Fruit fly (Drosophila melanogaster) whole organism, prepupa: ENCODE data around the gene CG11342.

Experiments
- CG10631 ChIP-seq: fragments of 200-800 bp; sonication (Bioruptor generic); optimal IDR thresholded peaks from 2 replicates; lab custom pipeline; 2016; ENCODE audit warnings: missing biosample characterization, missing genetic modification characterization
- CG10669 ChIP-seq: fragments of 200-800 bp; sonication (Bioruptor generic); optimal IDR thresholded peaks from 3 replicates; lab custom pipeline; 2018; ENCODE audit warnings: missing biosample characterization, mild to moderate bottlenecking, missing genetic modification characterization, moderate library complexity
- CG11902 ChIP-seq: fragments of 200-800 bp; sonication (Bioruptor generic); optimal IDR thresholded peaks from 3 replicates; lab custom pipeline; 2016; ENCODE audit warnings: missing biosample characterization, missing genetic modification characterization
- CG1621 ChIP-seq: fragments of 200-800 bp; sonication (Bioruptor generic); optimal IDR thresholded peaks from 3 replicates; lab custom pipeline; 2018; ENCODE audit warnings: missing biosample characterization, mild to moderate bottlenecking, missing genetic modification characterization
- CG3032 ChIP-seq: fragments of 200-800 bp; optimal IDR thresholded peaks from 2 replicates; lab custom pipeline; 2019; ENCODE audit warnings: missing biosample characterization, mild to moderate bottlenecking, missing genetic modification characterization, moderate library complexity
- CG34406 ChIP-seq: fragments of 200-800 bp; sonication (Bioruptor generic); optimal IDR thresholded peaks from 3 replicates; lab custom pipeline; 2016; ENCODE audit warnings: missing biosample characterization, missing genetic modification characterization
- CG3919 ChIP-seq: fragments of 200-800 bp; sonication (Bioruptor generic); optimal IDR thresholded peaks from 3 replicates; lab custom pipeline; 2016; ENCODE audit warnings: missing biosample characterization, missing genetic modification characterization
- CG4318 ChIP-seq: fragments of 200-800 bp; sonication (Bioruptor generic); optimal IDR thresholded peaks from 3 replicates; lab custom pipeline; 2017; ENCODE audit warnings: missing biosample characterization, mild to moderate bottlenecking, missing genetic modification characterization
- CG6163 ChIP-seq: fragments of 200-800 bp; sonication (Bioruptor generic); IDR thresholded peaks from 3 replicates; pipeline ENCODE4 v1.3.6; 2022; ENCODE audit warnings: missing biosample characterization, missing genetic modification characterization
- CG6276 ChIP-seq: fragments of 200-800 bp; sonication (Bioruptor generic); optimal IDR thresholded peaks from 2 replicates; lab custom pipeline; 2017; ENCODE audit warnings: missing biosample characterization, mild to moderate bottlenecking, missing genetic modification characterization
- CG6808 ChIP-seq: fragments of 200-800 bp; sonication (Bioruptor generic); optimal IDR thresholded peaks from 3 replicates; lab custom pipeline; 2017; ENCODE audit warnings: missing biosample characterization, missing genetic modification characterization, mild to moderate bottlenecking, moderate library complexity, missing genetic modification reagents
- CG8119 ChIP-seq: fragments of 200-800 bp; sonication (Bioruptor generic); IDR thresholded peaks from 3 replicates; pipeline ENCODE4 v1.3.6; 2022; ENCODE audit warnings: missing biosample characterization, missing genetic modification characterization
- CG8632 ChIP-seq: fragments of 200-800 bp; sonication (Bioruptor generic); optimal IDR thresholded peaks from 3 replicates; lab custom pipeline; 2016; ENCODE audit warnings: missing biosample characterization, missing genetic modification characterization
- CG9139 ChIP-seq: fragments of 200-800 bp; sonication (Bioruptor generic); optimal IDR thresholded peaks from 3 replicates; lab custom pipeline; 2017; ENCODE audit warnings: missing biosample characterization, mild to moderate bottlenecking, missing genetic modification characterization
- Eip93F ChIP-seq: fragments of 200-800 bp; sonication (Bioruptor generic); optimal IDR thresholded peaks from 2 replicates; lab custom pipeline; 2016; ENCODE audit warnings: missing biosample characterization, mild to moderate bottlenecking, missing genetic modification characterization
- Gug ChIP-seq: fragments of 200-800 bp; sonication (Bioruptor generic); IDR thresholded peaks from 2 replicates; pipeline ENCODE4 v1.3.6; 2022; ENCODE audit warnings: missing biosample characterization, missing genetic modification characterization
- Hr38 ChIP-seq: sonication (Bioruptor generic); optimal IDR thresholded peaks from 2 replicates; lab custom pipeline; 2016; ENCODE audit warnings: missing biosample characterization, missing genetic modification characterization
- Hr4 ChIP-seq: fragments of 200-800 bp; sonication (Bioruptor generic); optimal IDR thresholded peaks from 3 replicates; lab custom pipeline; 2016; ENCODE audit warnings: missing biosample characterization, missing genetic modification characterization
- Lpt ChIP-seq: fragments of 200-800 bp; sonication (Bioruptor generic); optimal IDR thresholded peaks from 3 replicates; lab custom pipeline; 2016; ENCODE audit warnings: missing biosample characterization, missing genetic modification characterization
- OdsH ChIP-seq: fragments of 200-800 bp; sonication (Bioruptor generic); optimal IDR thresholded peaks from 3 replicates; lab custom pipeline; 2016; ENCODE audit warnings: missing biosample characterization, missing genetic modification characterization
- Smox ChIP-seq: fragments of 200-800 bp; sonication (Bioruptor generic); optimal IDR thresholded peaks from 3 replicates; lab custom pipeline; 2016; ENCODE audit warnings: missing biosample characterization, missing genetic modification characterization
- Sox102F ChIP-seq: fragments of 200-800 bp; sonication (Bioruptor generic); optimal IDR thresholded peaks from 2 replicates; lab custom pipeline; 2016; ENCODE audit warnings: missing biosample characterization, mild to moderate bottlenecking, missing genetic modification characterization
- Sox14 ChIP-seq: fragments of 200-800 bp; sonication (Bioruptor generic); optimal IDR thresholded peaks from 3 replicates; lab custom pipeline; 2016; ENCODE audit warnings: missing biosample characterization, missing genetic modification characterization
- achi ChIP-seq: fragments of 200-800 bp; sonication (Bioruptor generic); optimal IDR thresholded peaks from 3 replicates; lab custom pipeline; 2016; ENCODE audit warnings: missing biosample characterization, missing genetic modification characterization
- acj6 ChIP-seq: fragments of 200-800 bp; sonication (Bioruptor generic); optimal IDR thresholded peaks from 3 replicates; lab custom pipeline; 2016; ENCODE audit warnings: missing biosample characterization, missing genetic modification characterization
- cyc ChIP-seq: fragments of 200-800 bp; sonication (Bioruptor generic); optimal IDR thresholded peaks from 3 replicates; lab custom pipeline; 2016; ENCODE audit warnings: missing biosample characterization, missing genetic modification characterization
- dsx ChIP-seq: fragments of 200-800 bp; optimal IDR thresholded peaks from 3 replicates; lab custom pipeline; 2019; ENCODE audit warnings: missing biosample characterization, mild to moderate bottlenecking, missing genetic modification characterization, moderate library complexity; ENCODE audit not compliant: poor library complexity, severe bottlenecking
- esn ChIP-seq: fragments of 200-800 bp; sonication (Bioruptor generic); optimal IDR thresholded peaks from 2 replicates; lab custom pipeline; 2016; ENCODE audit warnings: missing biosample characterization, mild to moderate bottlenecking, missing genetic modification characterization, moderate library complexity
- fd85E ChIP-seq: fragments of 200-800 bp; sonication (Bioruptor generic); optimal IDR thresholded peaks from 3 replicates; lab custom pipeline; 2016; ENCODE audit warnings: missing biosample characterization, missing genetic modification characterization
- lz ChIP-seq: fragments of 200-800 bp; sonication (Bioruptor generic); optimal IDR thresholded peaks from 3 replicates; lab custom pipeline; 2016; ENCODE audit warnings: missing biosample characterization, missing genetic modification characterization
- net ChIP-seq: fragments of 200-800 bp; sonication (Bioruptor generic); optimal IDR thresholded peaks from 3 replicates; lab custom pipeline; 2016; ENCODE audit warnings: missing biosample characterization, missing genetic modification characterization
- pdm3 ChIP-seq: fragments of 200-800 bp; sonication (Bioruptor generic); optimal IDR thresholded peaks from 3 replicates; lab custom pipeline; 2016; ENCODE audit warnings: missing biosample characterization, missing genetic modification characterization
- spab ChIP-seq: fragments of 200-800 bp; sonication (Bioruptor generic); optimal IDR thresholded peaks from 2 replicates; lab custom pipeline; 2017; ENCODE audit warnings: missing biosample characterization, mild to moderate bottlenecking, missing genetic modification characterization, missing genetic modification reagents
- ss ChIP-seq, 2 experiments: fragments of 200-800 bp; sonication (Bioruptor generic); optimal IDR thresholded peaks; 2 replicates in 1 of 2; 3 replicates in 1 of 2; lab custom pipeline; 2017 to 2018; ENCODE audit warnings: mild to moderate bottlenecking in 2 of 2, missing biosample characterization in 2 of 2, missing genetic modification characterization in 2 of 2, moderate library complexity in 1 of 2
- svp ChIP-seq: fragments of 200-800 bp; sonication (Bioruptor generic); peaks from one replicate; lab custom pipeline; 2016; ENCODE audit warnings: missing biosample characterization, missing genetic modification characterization
- topi ChIP-seq: fragments of 200-800 bp; sonication (Bioruptor generic); optimal IDR thresholded peaks from 3 replicates; lab custom pipeline; 2016; ENCODE audit warnings: missing biosample characterization, missing genetic modification characterization
- vri ChIP-seq: fragments of 200-800 bp; sonication (Bioruptor generic); optimal IDR thresholded peaks from 3 replicates; lab custom pipeline; 2016; ENCODE audit warnings: missing biosample characterization, mild to moderate bottlenecking, missing genetic modification characterization

The CG11342 gene

DNA sequence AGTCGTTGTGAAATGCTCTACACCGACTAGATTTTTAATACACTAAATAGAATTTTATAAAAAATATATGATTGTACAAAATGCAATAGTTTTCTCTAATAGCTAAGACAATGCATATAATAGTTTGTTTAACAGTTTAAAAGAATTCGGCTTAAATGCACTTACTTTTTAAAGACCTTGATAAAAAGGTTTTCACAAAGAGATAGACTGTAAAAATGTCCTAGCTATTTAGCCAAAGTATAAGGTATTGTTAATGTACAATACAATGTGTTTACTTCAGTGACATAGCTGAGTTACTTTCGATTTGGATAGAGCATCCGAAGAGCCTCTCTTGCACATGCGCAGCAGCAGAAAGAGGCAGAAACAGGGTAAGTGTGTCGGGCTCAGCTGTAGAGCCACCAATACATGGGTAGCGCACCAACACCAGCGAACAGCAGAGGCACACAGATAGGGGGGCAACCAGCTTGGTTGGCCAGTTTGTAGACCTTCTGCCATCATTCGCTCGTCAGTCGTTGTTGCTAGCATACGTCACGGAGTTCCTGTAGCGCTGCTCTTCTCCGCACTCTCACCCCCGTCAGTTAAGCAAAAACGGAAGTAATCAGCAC is 39.5 kb upstream of the CG11342 start, which contains the start of gene TP53INP (continued):
- TF ChIP-seq cyc (GFP tag; lab: Kevin White, UChicago) (peak; percentile 85), Smox (GFP tag; lab: Kevin White, UChicago) (peak; percentile 82), CG10631 (GFP tag; lab: Kevin White, UChicago) (peak; percentile 87), CG9139 (peak; percentile 72), acj6 (peak; percentile 93), achi (peak; percentile 91), net (GFP tag; lab: Kevin White, UChicago) (peak; percentile 91), topi (GFP tag; lab: Kevin White, UChicago) (peak; percentile 90), CG8119 (GFP tag; lab: Robert Waterston, UW) (peak; percentile 91), Hr38 (no peak), svp (GFP tag; lab: Kevin White, UChicago) (peak; percentile 91), CG6276 (GFP tag; lab: Kevin White, UChicago) (peak; percentile 90), Lpt (GFP tag; lab: Kevin White, UChicago) (peak; percentile 86), dsx (GFP tag; lab: Kevin White, UChicago) (peak; percentile 92), esn (GFP tag; lab: Kevin White, UChicago) (peak; percentile 93), CG1621 (tag; lab: Kevin White, UChicago) (peak; percentile 82), Sox102F (GFP tag; lab: Kevin White, UChicago) (peak; percentile 78), Sox14 (peak; percentile 88), spab (GFP tag; lab: Kevin White, UChicago) (peak; percentile 91), CG11902 (GFP tag; lab: Kevin White, UChicago) (peak; percentile 82), vri (GFP tag; lab: Kevin White, UChicago) (peak; percentile 63), lz (peak; percentile 89), CG6163 (GFP tag; lab: Robert Waterston, UW) (peak; percentile 70; the same call in 2 of the 3 replicates), CG4318 (peak; percentile 89), Gug (GFP tag; lab: Robert Waterston, UW) (peak; percentile 52), fd85E (GFP tag; lab: Kevin White, UChicago) (peak; percentile 63), CG6808 (GFP tag; lab: Kevin White, UChicago) (peak; percentile 90), pdm3 (peak; percentile 88)

DNA sequence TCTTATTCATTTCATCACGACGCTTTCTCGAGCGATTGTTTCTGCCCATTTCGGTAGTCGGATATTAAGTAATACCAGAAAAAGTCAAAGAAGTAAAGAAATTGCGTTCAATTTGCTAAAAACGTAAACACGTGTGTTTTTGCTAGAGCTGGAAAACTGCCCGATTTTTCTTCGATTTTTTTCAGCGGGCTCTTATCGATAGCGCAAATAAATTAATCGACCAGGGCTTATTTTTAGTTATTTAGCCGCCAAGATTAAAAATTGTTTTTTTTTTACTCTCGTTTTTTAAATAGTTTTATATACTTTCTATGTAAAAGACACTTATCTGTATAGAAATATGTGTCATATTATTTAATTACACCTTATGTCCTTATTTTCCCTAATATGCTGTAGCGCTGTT is 38.7 kb upstream of the CG11342 start, which contains the start of gene CG15019:
TSS of gene CG15019 (minus strand) at position 138 of the 400 bp plus-strand sequence.
- TF ChIP-seq CG10669 (no peak), CG8632 (no peak), CG4318 (no peak), Hr4 (GFP tag; lab: Kevin White, UChicago) (no peak), spab (GFP tag; lab: Kevin White, UChicago) (no peak), CG3032 (tag; lab: Kevin White, UChicago) (no peak), CG1621 (tag; lab: Kevin White, UChicago) (no peak), CG8119 (GFP tag; lab: Robert Waterston, UW) (no peak), CG6163 (GFP tag; lab: Robert Waterston, UW) (no peak), OdsH (GFP tag; lab: Kevin White, UChicago) (no peak), Eip93F (no peak), vri (GFP tag; lab: Kevin White, UChicago) (no peak), ss (GFP tag; optimal IDR thresholded peaks at IDR 0.05; lab: Kevin White, UChicago) (no peak), esn (GFP tag; lab: Kevin White, UChicago) (no peak), CG34406 (GFP tag; lab: Kevin White, UChicago) (no peak), CG3919 (GFP tag; lab: Kevin White, UChicago) (no peak), Sox14 (no peak)
